Worm (Caenorhabditis elegans): ENCODE results near the gene flp-1.
A peak's percentile ranks its signal among the peaks of the same experiment; 100 is the strongest.

Gene flp-1

DNA sequence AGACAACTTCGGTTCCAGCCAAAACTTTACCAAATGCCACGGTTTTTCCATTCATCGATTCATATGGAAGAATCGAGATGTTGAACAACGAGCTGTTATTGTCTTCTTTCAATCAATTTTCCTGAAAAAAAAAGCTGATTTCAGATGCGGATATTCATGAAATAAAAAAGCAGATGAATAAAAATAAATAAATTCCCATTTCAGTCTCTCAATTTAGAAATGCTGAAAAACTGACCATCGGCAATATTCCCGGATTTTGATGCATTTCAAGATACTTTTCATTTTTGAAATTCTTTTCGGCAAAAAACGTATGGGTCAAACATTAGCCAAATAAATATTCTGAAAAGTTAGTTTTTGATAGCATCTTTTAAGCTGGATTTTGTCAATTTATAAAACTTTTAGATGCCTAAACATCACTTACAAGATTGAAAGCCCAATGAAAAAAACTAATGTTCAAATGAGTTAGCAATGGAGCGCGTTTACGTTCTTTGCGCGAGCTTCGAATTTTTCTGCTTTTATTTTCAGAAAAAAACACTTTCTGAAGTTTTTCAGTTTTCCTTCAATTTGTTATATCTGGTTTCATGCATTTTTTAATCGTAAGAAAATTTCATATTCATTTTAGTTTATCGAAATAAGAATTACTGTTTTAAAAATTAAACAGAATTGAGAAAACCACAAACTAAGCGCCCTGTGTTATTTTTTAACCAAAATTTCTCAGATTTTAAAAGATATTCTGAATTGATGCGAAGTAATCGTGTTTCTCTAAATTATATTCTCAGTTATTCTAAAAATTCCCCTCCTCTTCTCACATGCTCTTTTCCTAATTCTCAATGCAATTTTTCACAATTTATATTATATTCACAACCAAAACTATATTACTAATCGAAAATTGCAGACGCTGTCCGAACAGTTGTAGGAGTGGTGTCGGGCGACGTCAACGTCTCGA is 40.2 kb upstream of the flp-1 start, which contains the start of the genes C01F6.14 and fem-3:
TSS of gene C01F6.14 (minus strand) at position 51 of the 946 bp plus-strand sequence.
TSS of gene fem-3 (plus strand) at position 896 of the 946 bp plus-strand sequence.
- no peak for TF ChIP-seq sea-2 (GFP tag; optimal IDR thresholded peaks at IDR 0.05)
- TF ChIP-seq fkh-10 (GFP tag; optimal IDR thresholded peaks at IDR 0.05), result no peak
- TF ChIP-seq nhr-12 (tag; optimal IDR thresholded peaks at IDR 0.05), result no peak
- no peak for TF ChIP-seq nhr-23 (tag; optimal IDR thresholded peaks at IDR 0.05)
- TF ChIP-seq jun-1 (tag; optimal IDR thresholded peaks at IDR 0.05), result no peak
- TF ChIP-seq nhr-11 (tag; optimal IDR thresholded peaks at IDR 0.05), result no peak
- TF ChIP-seq ztf-11 (tag; optimal IDR thresholded peaks at IDR 0.05), result no peak
- TF ChIP-seq ceh-82 (tag; optimal IDR thresholded peaks at IDR 0.05), result no peak
- TF ChIP-seq snpc-4 (tag; optimal IDR thresholded peaks at IDR 0.05), result no peak
- no peak for TF ChIP-seq elt-1 (tag; optimal IDR thresholded peaks at IDR 0.05)
- TF ChIP-seq mml-1 (tag; optimal IDR thresholded peaks at IDR 0.05), result no peak
- TF ChIP-seq pha-4 (tag; optimal IDR thresholded peaks at IDR 0.05), result peak; percentile 39
- TF ChIP-seq ztf-4 (tag; optimal IDR thresholded peaks at IDR 0.05), result no peak
- no peak for TF ChIP-seq egl-27 (tag; optimal IDR thresholded peaks at IDR 0.05)
- TF ChIP-seq nhr-77 (tag; optimal IDR thresholded peaks at IDR 0.05), result no peak
- peak; percentile 46 for TF ChIP-seq lin-15B (tag; optimal IDR thresholded peaks at IDR 0.05)
- TF ChIP-seq ceh-28 (tag; optimal IDR thresholded peaks at IDR 0.05), result no peak
- no peak for TF ChIP-seq nhr-43 (tag; optimal IDR thresholded peaks at IDR 0.05; ENCODE audit: poor library complexity, severe bottlenecking)
- peak; percentile 36 for TF ChIP-seq nfya-1 (tag; optimal IDR thresholded peaks at IDR 0.05; ENCODE audit: insufficient read depth)
- no peak for TF ChIP-seq nhr-237 (tag; optimal IDR thresholded peaks at IDR 0.05)
- no peak for TF ChIP-seq lsy-12 (tag; optimal IDR thresholded peaks at IDR 0.05)
- TF ChIP-seq elt-3 (tag; optimal IDR thresholded peaks at IDR 0.05), result no peak
- no peak for TF ChIP-seq lin-39 (tag; optimal IDR thresholded peaks at IDR 0.05)
- no peak for TF ChIP-seq eor-1 (tag; optimal IDR thresholded peaks at IDR 0.05)
- no peak for TF ChIP-seq hmg-11 (tag; optimal IDR thresholded peaks at IDR 0.05)
- no peak for TF ChIP-seq fkh-2 (tag; optimal IDR thresholded peaks at IDR 0.05)
- no peak for TF ChIP-seq nhr-28 (tag; optimal IDR thresholded peaks at IDR 0.05)
- TF ChIP-seq skn-1 (tag; optimal IDR thresholded peaks at IDR 0.05), result no peak
- no peak for TF ChIP-seq tbx-2 (tag; optimal IDR thresholded peaks at IDR 0.05)
- no peak for TF ChIP-seq unc-62 (GFP tag; optimal IDR thresholded peaks at IDR 0.05)
- TF ChIP-seq mdl-1 (tag; optimal IDR thresholded peaks at IDR 0.05), result no peak
- TF ChIP-seq egl-5 (tag; optimal IDR thresholded peaks at IDR 0.05), result peak; percentile 72
- no peak for TF ChIP-seq nhr-67 (tag; optimal IDR thresholded peaks at IDR 0.05)
- TF ChIP-seq nhr-76 (tag; optimal IDR thresholded peaks at IDR 0.05), result no peak

ce11 chrIV:9107464-9107863 is 37.0 kb upstream of the flp-1 start:
- TF ChIP-seq zag-1 (tag; optimal IDR thresholded peaks at IDR 0.05), result no peak
- TF ChIP-seq ceh-82 (tag; optimal IDR thresholded peaks at IDR 0.05), result no peak
- TF ChIP-seq unc-39 (tag; optimal IDR thresholded peaks at IDR 0.05), result no peak
- TF ChIP-seq hmg-11 (tag; optimal IDR thresholded peaks at IDR 0.05), result peak; percentile 68
- no peak for TF ChIP-seq fkh-10 (GFP tag; optimal IDR thresholded peaks at IDR 0.05)
- TF ChIP-seq nhr-11 (tag; optimal IDR thresholded peaks at IDR 0.05), result no peak
- TF ChIP-seq elt-1 (tag; optimal IDR thresholded peaks at IDR 0.05), result no peak
- TF ChIP-seq fkh-2 (tag; optimal IDR thresholded peaks at IDR 0.05), result no peak
- no peak for TF ChIP-seq nhr-43 (tag; optimal IDR thresholded peaks at IDR 0.05; ENCODE audit: poor library complexity, severe bottlenecking)
- peak; percentile 58 for TF ChIP-seq nfya-1 (tag; optimal IDR thresholded peaks at IDR 0.05; ENCODE audit: insufficient read depth)
- peak; percentile 93 for TF ChIP-seq egl-5 (tag; optimal IDR thresholded peaks at IDR 0.05)
- TF ChIP-seq elt-3 (tag; optimal IDR thresholded peaks at IDR 0.05), result no peak
- no peak for TF ChIP-seq ztf-11 (tag; optimal IDR thresholded peaks at IDR 0.05)
- TF ChIP-seq ceh-9 (tag; optimal IDR thresholded peaks at IDR 0.05), result no peak
- peak; percentile 50 for TF ChIP-seq ceh-28 (tag; optimal IDR thresholded peaks at IDR 0.05)
- TF ChIP-seq lin-15B (tag; optimal IDR thresholded peaks at IDR 0.05), result peak; percentile 69
- peak; percentile 49 for TF ChIP-seq nhr-25 (tag; optimal IDR thresholded peaks at IDR 0.05)
- TF ChIP-seq lin-39 (tag; optimal IDR thresholded peaks at IDR 0.05), result peak; percentile 71
- no peak for TF ChIP-seq nhr-77 (tag; optimal IDR thresholded peaks at IDR 0.05)
- no peak for TF ChIP-seq pqm-1 (tag; optimal IDR thresholded peaks at IDR 0.05)
- TF ChIP-seq nhr-12 (tag; optimal IDR thresholded peaks at IDR 0.05), result no peak
- peak; percentile 14 for TF ChIP-seq nhr-23 (tag; optimal IDR thresholded peaks at IDR 0.05)
- TF ChIP-seq ztf-4 (tag; optimal IDR thresholded peaks at IDR 0.05), result no peak
- TF ChIP-seq lsy-12 (tag; optimal IDR thresholded peaks at IDR 0.05), result no peak
- TF ChIP-seq tbx-2 (tag; optimal IDR thresholded peaks at IDR 0.05), result no peak
- no peak for TF ChIP-seq nhr-67 (tag; optimal IDR thresholded peaks at IDR 0.05)
- no peak for TF ChIP-seq ZK546.5 (tag; optimal IDR thresholded peaks at IDR 0.05)
- no peak for TF ChIP-seq R02D3.7 (tag; optimal IDR thresholded peaks at IDR 0.05)
- TF ChIP-seq mdl-1 (tag; optimal IDR thresholded peaks at IDR 0.05), result no peak
- no peak for TF ChIP-seq fos-1 (tag; optimal IDR thresholded peaks at IDR 0.05)
- peak; percentile 27 for TF ChIP-seq snpc-4 (tag; optimal IDR thresholded peaks at IDR 0.05)
- TF ChIP-seq aly-2 (tag; optimal IDR thresholded peaks at IDR 0.05), result no peak
- TF ChIP-seq ama-1 (optimal IDR thresholded peaks at IDR 0.05), result no peak
- no peak for TF ChIP-seq sea-2 (GFP tag; optimal IDR thresholded peaks at IDR 0.05)
- peak; percentile 15 for TF ChIP-seq elt-2 (tag; optimal IDR thresholded peaks at IDR 0.05)
- TF ChIP-seq ceh-16 (tag; optimal IDR thresholded peaks at IDR 0.05), result no peak
- no peak for TF ChIP-seq eor-1 (tag; optimal IDR thresholded peaks at IDR 0.05)
- no peak for TF ChIP-seq nhr-76 (tag; optimal IDR thresholded peaks at IDR 0.05)
- no peak for TF ChIP-seq nhr-237 (tag; optimal IDR thresholded peaks at IDR 0.05)
- peak; percentile 85 for TF ChIP-seq pha-4 (tag; optimal IDR thresholded peaks at IDR 0.05)
- no peak for TF ChIP-seq jun-1 (tag; optimal IDR thresholded peaks at IDR 0.05)
